Worm (Caenorhabditis elegans) whole organism, L1 larva: Measurements from ENCODE around the gene srd-58.

Experiments used
- C04F5.9 ChIP-seq: sonication (generic microtip); optimal IDR thresholded peaks from 2 replicates; lab custom pipeline; 2016; ENCODE audit warnings: missing genetic modification characterization, missing compliant biosample characterization
- C16A3.4 ChIP-seq: fragments of 150-350 bp; optimal IDR thresholded peaks from 2 replicates; lab custom pipeline; 2014; ENCODE audit warnings: missing biosample characterization, missing genetic modification characterization
- C34B4.2 ChIP-seq: sonication (generic microtip); optimal IDR thresholded peaks from 2 replicates; lab custom pipeline; 2017; ENCODE audit warnings: mild to moderate bottlenecking, missing genetic modification characterization, missing compliant biosample characterization
- aha-1 ChIP-seq: fragments of 150-350 bp; optimal IDR thresholded peaks from 2 replicates; lab custom pipeline; 2014; ENCODE audit warnings: missing biosample characterization, missing genetic modification characterization
- alr-1 ChIP-seq: fragments of 200-800 bp; sonication (Bioruptor generic); optimal IDR thresholded peaks from 2 replicates; lab custom pipeline; 2018; ENCODE audit warnings: borderline replicate concordance, mild to moderate bottlenecking, missing genetic modification characterization, missing compliant biosample characterization
- ama-1 ChIP-seq: fragments of 150-350 bp; optimal IDR thresholded peaks from 2 replicates; lab custom pipeline; 2014
- blmp-1 ChIP-seq: fragments of 150-350 bp; optimal IDR thresholded peaks from 2 replicates; lab custom pipeline; 2014; ENCODE audit warnings: missing biosample characterization, missing genetic modification characterization
- ceh-63 ChIP-seq: fragments of 200-800 bp; sonication (Bioruptor generic); optimal IDR thresholded peaks from 2 replicates; lab custom pipeline; 2018; ENCODE audit warnings: mild to moderate bottlenecking, missing genetic modification characterization, missing compliant biosample characterization
- ceh-8 ChIP-seq: fragments of 200-800 bp; sonication (Bioruptor generic); optimal IDR thresholded peaks from 2 replicates; lab custom pipeline; 2018; ENCODE audit warnings: mild to moderate bottlenecking, missing genetic modification characterization, moderate library complexity, missing compliant biosample characterization
- ceh-82 ChIP-seq, 3 experiments: fragments of 150-350 bp in 1 of 3; sonication (generic microtip) in 2 of 3; optimal IDR thresholded peaks; 2 replicates each; lab custom pipeline; 2014 to 2017; ENCODE audit warnings: missing biosample characterization in 3 of 3, missing genetic modification characterization in 3 of 3
- ceh-88 ChIP-seq: fragments of 200-800 bp; sonication (Bioruptor generic); IDR thresholded peaks from 2 replicates; pipeline ENCODE4 v1.3.6; 2022; ENCODE audit warnings: missing genetic modification characterization, missing compliant biosample characterization
- dsc-1 ChIP-seq: sonication (generic microtip); optimal IDR thresholded peaks from 2 replicates; lab custom pipeline; 2016; ENCODE audit warnings: mild to moderate bottlenecking, missing genetic modification characterization, missing compliant biosample characterization
- egl-13 ChIP-seq: sonication (generic microtip); optimal IDR thresholded peaks from 2 replicates; lab custom pipeline; 2016; ENCODE audit warnings: missing genotype, missing genetic modification reagents, missing genetic modification characterization, missing compliant biosample characterization
- egl-27 ChIP-seq, 2 experiments: fragments of 150-350 bp in 1 of 2; sonication (generic microtip); optimal IDR thresholded peaks; 3 replicates each; lab custom pipeline; 2017 to 2018; ENCODE audit warnings: missing biosample characterization in 2 of 2, missing genetic modification characterization in 2 of 2, missing genetic modification reagents in 2 of 2
- elt-2 ChIP-seq: sonication (generic microtip); optimal IDR thresholded peaks from 2 replicates; lab custom pipeline; 2016; ENCODE audit warnings: missing genetic modification characterization, mild to moderate bottlenecking, inconsistent platforms, missing compliant biosample characterization, missing genetic modification reagents
- elt-3 ChIP-seq, 6 experiments: fragments of 150-350 bp in 1 of 6; sonication (generic microtip); optimal IDR thresholded peaks; 2 replicates each; lab custom pipeline; 2017 to 2018; ENCODE audit warnings: missing biosample characterization in 6 of 6, missing genetic modification characterization in 6 of 6, inconsistent platforms in 1 of 6
- ets-5 ChIP-seq: fragments of 200-800 bp; sonication (Bioruptor generic); IDR thresholded peaks from 2 replicates; pipeline ENCODE4 v1.3.6; 2022; ENCODE audit warnings: missing genetic modification characterization, missing compliant biosample characterization
- fkh-10 ChIP-seq: sonication (generic microtip); optimal IDR thresholded peaks from 2 replicates; lab custom pipeline; 2017; ENCODE audit warnings: missing biosample characterization, missing genetic modification reagents, missing genetic modification characterization
- fkh-4 ChIP-seq: sonication (generic microtip); optimal IDR thresholded peaks from 2 replicates; lab custom pipeline; 2016; ENCODE audit warnings: missing compliant biosample characterization, missing genetic modification characterization, borderline replicate concordance
- hlh-17 ChIP-seq: fragments of 200-800 bp; sonication (Bioruptor generic); optimal IDR thresholded peaks from 2 replicates; lab custom pipeline; 2018; ENCODE audit warnings: missing genetic modification characterization, mild to moderate bottlenecking, missing compliant biosample characterization, moderate library complexity, borderline replicate concordance
- hlh-4 ChIP-seq: sonication (generic microtip); optimal IDR thresholded peaks from 2 replicates; lab custom pipeline; 2016; ENCODE audit warnings: mild to moderate bottlenecking, missing genetic modification characterization, missing compliant biosample characterization
- hpl-2 ChIP-seq: fragments of 150-350 bp; optimal IDR thresholded peaks from 2 replicates; lab custom pipeline; 2014; ENCODE audit warnings: missing biosample characterization, missing genetic modification reagents, missing genetic modification characterization
- irx-1 ChIP-seq: sonication (generic microtip); optimal IDR thresholded peaks from 2 replicates; lab custom pipeline; 2016; ENCODE audit warnings: missing genetic modification characterization, missing compliant biosample characterization
- jun-1 ChIP-seq: fragments of 150-350 bp; optimal IDR thresholded peaks from 2 replicates; lab custom pipeline; 2014; ENCODE audit warnings: missing biosample characterization, missing genetic modification reagents, missing genetic modification characterization
- lin-13 ChIP-seq: fragments of 150-350 bp; optimal IDR thresholded peaks from 2 replicates; lab custom pipeline; 2014; ENCODE audit warnings: missing biosample characterization, missing genetic modification reagents, missing genetic modification characterization
- lin-14 ChIP-seq: fragments of 200-800 bp; sonication (Bioruptor generic); optimal IDR thresholded peaks from 2 replicates; lab custom pipeline; 2018; ENCODE audit warnings: mild to moderate bottlenecking, missing genetic modification characterization, moderate library complexity, missing compliant biosample characterization
- lir-3 ChIP-seq: sonication (generic microtip); optimal IDR thresholded peaks from 2 replicates; lab custom pipeline; 2016; ENCODE audit warnings: mild to moderate bottlenecking, missing genetic modification characterization, moderate library complexity, missing compliant biosample characterization; ENCODE audit not compliant: poor library complexity
- lsy-2 ChIP-seq, 2 experiments: fragments of 150-350 bp; optimal IDR thresholded peaks; 2 replicates each; lab custom pipeline; 2014; ENCODE audit warnings: missing biosample characterization in 2 of 2, missing genetic modification characterization in 2 of 2
- mab-9 ChIP-seq: fragments of 200-800 bp; sonication (Bioruptor generic); IDR thresholded peaks from 2 replicates; pipeline ENCODE4 v1.3.6; 2022; ENCODE audit warnings: missing genetic modification reagents, missing genetic modification characterization, missing compliant biosample characterization
- mep-1 ChIP-seq: fragments of 150-350 bp; optimal IDR thresholded peaks from 2 replicates; lab custom pipeline; 2014; ENCODE audit warnings: missing biosample characterization, missing genetic modification characterization
- nhr-11 ChIP-seq: fragments of 150-350 bp; optimal IDR thresholded peaks from 2 replicates; lab custom pipeline; 2014; ENCODE audit warnings: missing biosample characterization, missing genetic modification characterization
- nhr-12 ChIP-seq: sonication (generic microtip); optimal IDR thresholded peaks from 2 replicates; lab custom pipeline; 2017; ENCODE audit warnings: missing biosample characterization, missing genetic modification characterization
- nhr-20 ChIP-seq: sonication (generic microtip); optimal IDR thresholded peaks from 2 replicates; lab custom pipeline; 2016; ENCODE audit warnings: mild to moderate bottlenecking, missing genetic modification characterization, missing compliant biosample characterization
- nhr-28 ChIP-seq: fragments of 150-350 bp; optimal IDR thresholded peaks from 2 replicates; lab custom pipeline; 2014; ENCODE audit warnings: missing biosample characterization, missing genetic modification characterization
- nhr-47 ChIP-seq: sonication (generic microtip); optimal IDR thresholded peaks from 2 replicates; lab custom pipeline; 2016; ENCODE audit warnings: mild to moderate bottlenecking, missing genetic modification characterization, moderate library complexity, missing compliant biosample characterization
- nhr-71 ChIP-seq: sonication (generic microtip); optimal IDR thresholded peaks from 2 replicates; lab custom pipeline; 2016; ENCODE audit warnings: mild to moderate bottlenecking, missing genetic modification characterization, moderate library complexity, missing compliant biosample characterization
- nhr-76 ChIP-seq: sonication (generic microtip); optimal IDR thresholded peaks from 2 replicates; lab custom pipeline; 2017; ENCODE audit warnings: missing biosample characterization, missing genetic modification characterization
- nhr-85 ChIP-seq: sonication (generic microtip); peaks from one replicate; lab custom pipeline; 2016; ENCODE audit warnings: missing genetic modification characterization, inconsistent platforms, missing compliant biosample characterization
- nhr-90 ChIP-seq: sonication (generic microtip); optimal IDR thresholded peaks from 2 replicates; lab custom pipeline; 2016; ENCODE audit warnings: mild to moderate bottlenecking, missing genetic modification characterization, missing compliant biosample characterization; ENCODE audit not compliant: poor library complexity
- pqm-1 ChIP-seq: sonication (generic microtip); optimal IDR thresholded peaks from 3 replicates; lab custom pipeline; 2017; ENCODE audit warnings: missing biosample characterization, missing genetic modification characterization
- skn-1 ChIP-seq: fragments of 150-350 bp; optimal IDR thresholded peaks from 2 replicates; lab custom pipeline; 2014; ENCODE audit warnings: missing biosample characterization, missing genetic modification characterization
- snpc-4 ChIP-seq: fragments of 150-350 bp; optimal IDR thresholded peaks from 2 replicates; lab custom pipeline; 2014; ENCODE audit warnings: missing biosample characterization, missing genetic modification characterization
- snu-23 ChIP-seq: sonication (generic microtip); optimal IDR thresholded peaks from 2 replicates; lab custom pipeline; 2016; ENCODE audit warnings: missing genetic modification characterization, missing compliant biosample characterization
- swsn-7 ChIP-seq: sonication (generic microtip); optimal IDR thresholded peaks from 2 replicates; lab custom pipeline; 2016; ENCODE audit warnings: missing genetic modification characterization, missing compliant biosample characterization
- tbx-2 ChIP-seq: sonication (generic microtip); optimal IDR thresholded peaks from 2 replicates; lab custom pipeline; 2016; ENCODE audit warnings: missing genetic modification characterization, missing compliant biosample characterization
- unc-130 ChIP-seq: fragments of 150-350 bp; optimal IDR thresholded peaks from 2 replicates; lab custom pipeline; 2017; ENCODE audit warnings: missing biosample characterization, missing genetic modification characterization, inconsistent platforms
- unc-30 ChIP-seq: sonication (generic microtip); optimal IDR thresholded peaks from 2 replicates; lab custom pipeline; 2017; ENCODE audit warnings: missing biosample characterization, missing genetic modification characterization
- unc-86 ChIP-seq: sonication (generic microtip); optimal IDR thresholded peaks from 2 replicates; lab custom pipeline; 2016; ENCODE audit warnings: missing genetic modification characterization, missing compliant biosample characterization
- unc-98 ChIP-seq: fragments of 200-800 bp; sonication (Bioruptor generic); IDR thresholded peaks from 2 replicates; pipeline ENCODE4 v1.3.6; 2022; ENCODE audit warnings: missing genetic modification characterization, missing compliant biosample characterization
- xbp-1 ChIP-seq: sonication (generic microtip); optimal IDR thresholded peaks from 2 replicates; lab custom pipeline; 2016; ENCODE audit warnings: missing genetic modification characterization, missing compliant biosample characterization
- ztf-11 ChIP-seq, 2 experiments: sonication (generic microtip); optimal IDR thresholded peaks; 2 replicates each; lab custom pipeline; 2016 to 2017; ENCODE audit warnings: missing genetic modification characterization in 2 of 2, missing biosample characterization in 1 of 2, missing compliant biosample characterization in 1 of 2

Gene srd-58

ce11 chrII:7161512-7161911 lies 43.3 kb downstream of the srd-58 start, which contains the start of gene C27H5.12:
Gene C27H5.12, minus strand, starts transcription at chrII:7161612.
- TF ChIP-seq alr-1 (tag; lab: Kevin White, UChicago) (no peak), pqm-1 (tag; lab: Kevin White, UChicago) (no peak)

ce11 chrII:7157415-7157814 lies 47.4 kb downstream of the srd-58 start:
- TF ChIP-seq blmp-1 (tag; lab: Kevin White, UChicago) (peak; percentile 15), lin-14 (GFP tag; lab: Kevin White, UChicago) (peak; percentile 40), fkh-4 (tag; lab: Kevin White, UChicago) (no peak), unc-30 (tag; lab: Kevin White, UChicago) (no peak), hlh-4 (tag; lab: Kevin White, UChicago) (no peak), ets-5 (GFP tag; lab: Robert Waterston, UW) (no peak), snu-23 (GFP tag; lab: Kevin White, UChicago) (peak; percentile 20), xbp-1 (tag; lab: Kevin White, UChicago) (no peak), egl-13 (tag; lab: Kevin White, UChicago) (no peak), pqm-1 (tag; lab: Kevin White, UChicago) (no peak), nhr-11 (tag; lab: Kevin White, UChicago) (no peak), mep-1 (tag; lab: Kevin White, UChicago) (no peak), jun-1 (tag; lab: Kevin White, UChicago) (no peak), hlh-17 (GFP tag; lab: Kevin White, UChicago) (no peak), unc-86 (tag; lab: Kevin White, UChicago) (no peak), ceh-8 (GFP tag; lab: Kevin White, UChicago) (no peak), elt-2 (peak; percentile 83), mab-9 (GFP tag; lab: Robert Waterston, UW) (no peak), lsy-2 (tag; optimal IDR thresholded peaks at IDR 0.05; lab: Kevin White, UChicago) (peak in 1 of 2 experiments; percentile 8), ceh-82 (tag; optimal IDR thresholded peaks at IDR 0.05; lab: Kevin White, UChicago) (no peak), elt-3 (tag; optimal IDR thresholded peaks at IDR 0.05; lab: Kevin White, UChicago) (peak in 2 of 6 experiments; percentile 18 to 59), nhr-12 (tag; lab: Kevin White, UChicago) (no peak), ama-1 (lab: Kevin White, UChicago) (no peak), C16A3.4 (tag; lab: Kevin White, UChicago) (peak; percentile 4), unc-130 (no peak), C34B4.2 (tag; lab: Kevin White, UChicago) (no peak), alr-1 (tag; lab: Kevin White, UChicago) (no peak), hpl-2 (no peak), nhr-71 (tag; lab: Kevin White, UChicago) (peak; percentile 33), lir-3 (no peak), skn-1 (tag; lab: Kevin White, UChicago) (no peak), snpc-4 (tag; lab: Kevin White, UChicago) (no peak), swsn-7 (tag; lab: Kevin White, UChicago) (no peak), ceh-88 (GFP tag; lab: Robert Waterston, UW) (no peak), nhr-90 (tag; lab: Kevin White, UChicago) (peak; percentile 19), nhr-85 (tag; lab: Kevin White, UChicago) (peak; percentile 61), C04F5.9 (tag; lab: Kevin White, UChicago) (no peak), nhr-20 (tag; lab: Kevin White, UChicago) (peak; percentile 55), dsc-1 (no peak), lin-13 (no peak), ztf-11 (tag; optimal IDR thresholded peaks at IDR 0.05; lab: Kevin White, UChicago) (no peak), nhr-47 (tag; lab: Kevin White, UChicago) (no peak), nhr-28 (tag; lab: Kevin White, UChicago) (no peak), egl-27 (tag; optimal IDR thresholded peaks at IDR 0.05; lab: Kevin White, UChicago) (no peak), fkh-10 (GFP tag; lab: Kevin White, UChicago) (no peak), aha-1 (tag; lab: Kevin White, UChicago) (no peak), unc-98 (GFP tag; lab: Robert Waterston, UW) (no peak), nhr-76 (no peak), irx-1 (tag; lab: Kevin White, UChicago) (no peak), tbx-2 (no peak), ceh-63 (no peak)
